Fruit fly (Drosophila melanogaster) whole organism, embryonic: ENCODE measurements around the gene Sodq.

Experiments used
- BtbVII ChIP-seq: fragments of 200-800 bp; sonication (Bioruptor generic); optimal IDR thresholded peaks from 3 replicates; lab custom pipeline; 2017; ENCODE audit warnings: missing biosample characterization, mild to moderate bottlenecking, missing genetic modification characterization
- CG10147 ChIP-seq: fragments of 200-800 bp; sonication (Bioruptor generic); optimal IDR thresholded peaks from 2 replicates; lab custom pipeline; 2019; ENCODE audit warnings: missing biosample characterization, mild to moderate bottlenecking, missing genetic modification characterization, moderate library complexity
- CG10979 ChIP-seq: fragments of 200-800 bp; sonication (Bioruptor generic); optimal IDR thresholded peaks from 2 replicates; lab custom pipeline; 2018; ENCODE audit warnings: missing biosample characterization, mild to moderate bottlenecking, missing genetic modification characterization, moderate library complexity
- CG12391 ChIP-seq: fragments of 200-800 bp; sonication (Bioruptor generic); optimal IDR thresholded peaks from 3 replicates; lab custom pipeline; 2018; ENCODE audit warnings: missing biosample characterization, mild to moderate bottlenecking, missing genetic modification characterization, moderate library complexity
- CG12769 ChIP-seq: fragments of 200-800 bp; sonication (Bioruptor generic); optimal IDR thresholded peaks from 2 replicates; lab custom pipeline; 2019; ENCODE audit warnings: missing biosample characterization, mild to moderate bottlenecking, missing genetic modification characterization, moderate library complexity
- CG14667 ChIP-seq: fragments of 200-800 bp; sonication (Bioruptor generic); IDR thresholded peaks from 2 replicates; pipeline ENCODE4 v1.3.6; 2022; ENCODE audit warnings: missing biosample characterization, missing genetic modification characterization
- CG15073 ChIP-seq: fragments of 200-800 bp; sonication (Bioruptor generic); optimal IDR thresholded peaks from 2 replicates; lab custom pipeline; 2016; ENCODE audit warnings: missing biosample characterization, missing genetic modification characterization
- CG15479 ChIP-seq: fragments of 200-800 bp; sonication (Bioruptor generic); optimal IDR thresholded peaks from 3 replicates; lab custom pipeline; 2019; ENCODE audit warnings: missing biosample characterization, mild to moderate bottlenecking, missing genetic modification characterization, moderate library complexity
- CG1792 ChIP-seq: fragments of 200-800 bp; sonication (Bioruptor generic); optimal IDR thresholded peaks from 2 replicates; lab custom pipeline; 2016; ENCODE audit warnings: missing biosample characterization, missing genetic modification characterization
- CG30431 ChIP-seq: fragments of 200-800 bp; sonication (Bioruptor generic); optimal IDR thresholded peaks from 2 replicates; lab custom pipeline; 2017; ENCODE audit warnings: missing biosample characterization, missing genetic modification characterization
- CG4730 ChIP-seq: fragments of 200-800 bp; sonication (Bioruptor generic); IDR thresholded peaks from 2 replicates; pipeline ENCODE4 v1.3.6; 2022; ENCODE audit warnings: missing biosample characterization, missing genetic modification characterization
- CG6254 ChIP-seq: fragments of 200-800 bp; sonication (Bioruptor generic); optimal IDR thresholded peaks from 3 replicates; lab custom pipeline; 2017; ENCODE audit warnings: mild to moderate bottlenecking, missing biosample characterization, missing genetic modification reagents, missing genetic modification characterization
- CG6654 ChIP-seq: fragments of 200-800 bp; sonication (Bioruptor generic); optimal IDR thresholded peaks from 2 replicates; lab custom pipeline; 2017; ENCODE audit warnings: missing biosample characterization, mild to moderate bottlenecking, missing genetic modification characterization
- CG8281 ChIP-seq: fragments of 200-800 bp; sonication (Bioruptor generic); optimal IDR thresholded peaks from 2 replicates; lab custom pipeline; 2018; ENCODE audit warnings: missing biosample characterization, mild to moderate bottlenecking, missing genetic modification characterization, moderate library complexity
- CG8924 ChIP-seq: fragments of 200-800 bp; optimal IDR thresholded peaks from 3 replicates; lab custom pipeline; 2019; ENCODE audit warnings: missing biosample characterization, mild to moderate bottlenecking, missing genetic modification characterization, moderate library complexity
- CG9215 ChIP-seq: fragments of 200-800 bp; sonication (Bioruptor generic); IDR thresholded peaks from 2 replicates; pipeline ENCODE4 v1.3.6; 2022; ENCODE audit warnings: missing biosample characterization, missing genetic modification characterization
- CG9932 ChIP-seq: fragments of 200-800 bp; sonication (Bioruptor generic); IDR thresholded peaks from 2 replicates; pipeline ENCODE4 v1.3.6; 2022; ENCODE audit warnings: missing biosample characterization, missing genetic modification characterization
- CHES-1-like ChIP-seq: fragments of 200-800 bp; sonication (Bioruptor generic); optimal IDR thresholded peaks from 2 replicates; lab custom pipeline; 2016; ENCODE audit warnings: missing biosample characterization, missing genetic modification characterization
- CTCF ChIP-seq: fragments of 200-800 bp; sonication (Bioruptor generic); optimal IDR thresholded peaks from 2 replicates; lab custom pipeline; 2017; ENCODE audit warnings: missing biosample characterization, mild to moderate bottlenecking, missing genetic modification characterization, moderate library complexity
- Camta ChIP-seq: fragments of 200-800 bp; sonication (Bioruptor generic); optimal IDR thresholded peaks from 2 replicates; lab custom pipeline; 2016; ENCODE audit warnings: missing biosample characterization, missing genetic modification characterization
- Dip2 ChIP-seq: fragments of 200-800 bp; sonication (Bioruptor generic); IDR thresholded peaks from 2 replicates; pipeline ENCODE4 v1.3.6; 2022; ENCODE audit warnings: missing biosample characterization, missing genetic modification characterization
- Doc3 ChIP-seq: fragments of 200-800 bp; sonication (Bioruptor generic); IDR thresholded peaks from 3 replicates; pipeline ENCODE4 v1.3.6; 2022; ENCODE audit warnings: missing biosample characterization, missing genetic modification characterization; ENCODE audit not compliant: partially characterized antibody
- E2f1 ChIP-seq: fragments of 200-800 bp; sonication (Bioruptor generic); IDR thresholded peaks from 2 replicates; pipeline ENCODE4 v1.3.6; 2022; ENCODE audit warnings: missing biosample characterization, missing genetic modification characterization
- Fer3 ChIP-seq: fragments of 200-800 bp; sonication (Bioruptor generic); optimal IDR thresholded peaks from 2 replicates; lab custom pipeline; 2018; ENCODE audit warnings: missing biosample characterization, mild to moderate bottlenecking, missing genetic modification characterization, moderate library complexity
- GATAe ChIP-seq: fragments of 200-800 bp; sonication (Bioruptor generic); conservative IDR thresholded peaks from 2 replicates; pipeline ENCODE4 v1.3.6; 2022; ENCODE audit warnings: missing biosample characterization, missing genetic modification characterization
- HHEX ChIP-seq: fragments of 200-800 bp; sonication (Bioruptor generic); optimal IDR thresholded peaks from 3 replicates; lab custom pipeline; 2017; ENCODE audit warnings: missing biosample characterization, mild to moderate bottlenecking, missing genetic modification characterization, missing genetic modification reagents
- MBD-R2 ChIP-seq: fragments of 200-800 bp; sonication (Bioruptor generic); IDR thresholded peaks from 2 replicates; pipeline ENCODE4 v1.3.6; 2022; ENCODE audit warnings: missing biosample characterization, missing genetic modification characterization
- Med ChIP-seq: fragments of 200-800 bp; sonication (Bioruptor generic); peaks from one replicate; lab custom pipeline; 2016; ENCODE audit warnings: missing biosample characterization, missing genetic modification characterization, mild to moderate bottlenecking, inconsistent platforms, moderate library complexity
- NC2α ChIP-seq: fragments of 200-800 bp; sonication (Bioruptor generic); optimal IDR thresholded peaks from 2 replicates; lab custom pipeline; 2016; ENCODE audit warnings: missing biosample characterization, missing genetic modification characterization
- Optix ChIP-seq: fragments of 200-800 bp; sonication (Bioruptor generic); IDR thresholded peaks from 3 replicates; pipeline ENCODE4 v1.3.6; 2022; ENCODE audit warnings: missing biosample characterization, missing genetic modification characterization
- Poxn ChIP-seq: fragments of 200-800 bp; sonication (Bioruptor generic); IDR thresholded peaks from 2 replicates; pipeline ENCODE4 v1.3.6; 2022; ENCODE audit warnings: missing biosample characterization, missing genetic modification characterization
- Stat92E ChIP-seq, 3 experiments: fragments of >200 bp in 2 of 3; fragments of 200-800 bp in 1 of 3; sonication (Bioruptor generic) in 1 of 3; optimal IDR thresholded peaks; 2 replicates each; lab custom pipeline; 2017 to 2019; ENCODE audit warnings: missing biosample characterization in 3 of 3, missing genetic modification characterization in 3 of 3, mild to moderate bottlenecking in 1 of 3, moderate library complexity in 1 of 3
- aop ChIP-seq: fragments of 200-800 bp; sonication (Bioruptor generic); IDR thresholded peaks from 2 replicates; pipeline ENCODE4 v1.3.6; 2022; ENCODE audit warnings: missing biosample characterization, missing genetic modification characterization
- caup ChIP-seq: fragments of 200-800 bp; sonication (Bioruptor generic); optimal IDR thresholded peaks from 3 replicates; lab custom pipeline; 2017; ENCODE audit warnings: missing biosample characterization, mild to moderate bottlenecking, missing genetic modification characterization, moderate library complexity; ENCODE audit not compliant: severe bottlenecking
- chif ChIP-seq, 2 experiments: fragments of 200-800 bp; sonication (Bioruptor generic); optimal IDR thresholded peaks; 3 replicates each; lab custom pipeline; 2016; ENCODE audit warnings: missing biosample characterization in 2 of 2, missing genetic modification characterization in 2 of 2
- chm ChIP-seq: fragments of 200-800 bp; sonication (Bioruptor generic); IDR thresholded peaks from 2 replicates; pipeline ENCODE4 v1.3.6; 2022; ENCODE audit warnings: missing biosample characterization, missing genetic modification characterization
- chn ChIP-seq: fragments of 200-800 bp; sonication (Bioruptor generic); optimal IDR thresholded peaks from 2 replicates; lab custom pipeline; 2016; ENCODE audit warnings: missing biosample characterization, missing genetic modification characterization
- exex ChIP-seq: fragments of 200-800 bp; sonication (Bioruptor generic); optimal IDR thresholded peaks from 4 replicates; lab custom pipeline; 2018; ENCODE audit warnings: missing biosample characterization, mild to moderate bottlenecking, missing genetic modification characterization, moderate library complexity
- fru ChIP-seq: fragments of >200 bp; optimal IDR thresholded peaks from 2 replicates; lab custom pipeline; 2017
- fu2 ChIP-seq: fragments of 200-800 bp; sonication (Bioruptor generic); optimal IDR thresholded peaks from 2 replicates; lab custom pipeline; 2016; ENCODE audit warnings: missing biosample characterization, missing genetic modification characterization
- grn ChIP-seq: fragments of 200-800 bp; sonication (Bioruptor generic); optimal IDR thresholded peaks from 3 replicates; lab custom pipeline; 2017; ENCODE audit warnings: missing biosample characterization, missing genetic modification characterization
- hb ChIP-seq: fragments of 200-800 bp; sonication (Bioruptor generic); IDR thresholded peaks from 3 replicates; pipeline ENCODE4 v1.3.6; 2022; ENCODE audit warnings: missing biosample characterization, missing genetic modification characterization; ENCODE audit not compliant: partially characterized antibody
- insv ChIP-seq, 2 experiments: fragments of 200-800 bp; sonication (Bioruptor generic); optimal IDR thresholded peaks; 3 replicates each; lab custom pipeline; 2016 to 2018; ENCODE audit warnings: missing biosample characterization in 2 of 2, missing genetic modification characterization in 2 of 2
- nau ChIP-seq: fragments of 200-800 bp; sonication (Bioruptor generic); optimal IDR thresholded peaks from 3 replicates; lab custom pipeline; 2017; ENCODE audit warnings: missing biosample characterization, mild to moderate bottlenecking, missing genetic modification characterization, missing genetic modification reagents
- onecut ChIP-seq: fragments of 200-800 bp; sonication (Bioruptor generic); IDR thresholded peaks from 2 replicates; pipeline ENCODE4 v1.3.6; 2022; ENCODE audit warnings: missing biosample characterization, missing genetic modification characterization
- phol ChIP-seq: fragments of 200-800 bp; sonication (Bioruptor generic); optimal IDR thresholded peaks from 3 replicates; lab custom pipeline; 2018; ENCODE audit warnings: missing biosample characterization, mild to moderate bottlenecking, missing genetic modification characterization, moderate library complexity
- prd ChIP-seq, 3 experiments: fragments of >200 bp in 2 of 3; fragments of 200-800 bp in 1 of 3; sonication (Bioruptor generic) in 1 of 3; optimal IDR thresholded peaks in 2 of 3; IDR thresholded peaks in 1 of 3; 2 replicates in 2 of 3; 3 replicates in 1 of 3; pipeline versions ENCODE4 v1.3.6 to Lab custom; 2017 to 2022; ENCODE audit warnings: missing biosample characterization in 1 of 3, missing genetic modification characterization in 1 of 3
- sens ChIP-seq: fragments of 200-800 bp; sonication (Bioruptor generic); peaks from one replicate; lab custom pipeline; 2016; ENCODE audit warnings: missing biosample characterization, missing genetic modification characterization
- shn ChIP-seq: fragments of 200-800 bp; sonication (Bioruptor generic); optimal IDR thresholded peaks from 3 replicates; lab custom pipeline; 2016; ENCODE audit warnings: missing biosample characterization, missing genetic modification characterization
- vvl ChIP-seq: fragments of 200-800 bp; sonication (Bioruptor generic); IDR thresholded peaks from 2 replicates; pipeline ENCODE4 v1.3.6; 2022; ENCODE audit warnings: missing biosample characterization, missing genetic modification characterization

Sodq gene

dm6 chr3R:25880198-25880970 is 15.2 kb upstream of the Sodq start (continued):
- TF ChIP-seq CG6254 (GFP tag; lab: Kevin White, UChicago) (no peak), vvl (GFP tag; lab: Robert Waterston, UW) (peak; percentile 63), CG10979 (tag; lab: Kevin White, UChicago) (peak; percentile 70), chn (GFP tag; lab: Kevin White, UChicago) (peak; percentile 28), CG15073 (GFP tag; lab: Kevin White, UChicago) (peak; percentile 32), Optix (no peak), fu2 (GFP tag; lab: Kevin White, UChicago) (no peak), nau (no peak), grn (GFP tag; lab: Kevin White, UChicago) (no peak), CG9215 (no peak), CG12391 (tag; lab: Kevin White, UChicago) (peak; percentile 72), NC2α (GFP tag; lab: Kevin White, UChicago) (no peak), Fer3 (tag; lab: Kevin White, UChicago) (peak; percentile 32), CG1792 (GFP tag; lab: Kevin White, UChicago) (no peak), chm (GFP tag; lab: Robert Waterston, UW) (peak; percentile 56; the same call in 1 of the 2 replicates), hb (no peak), CTCF (GFP tag; lab: Kevin White, UChicago) (no peak), Camta (GFP tag; lab: Kevin White, UChicago) (no peak), CG12769 (tag; lab: Kevin White, UChicago) (peak; percentile 48), CG10147 (GFP tag; lab: Kevin White, UChicago) (peak; percentile 56), GATAe (no peak), caup (peak; percentile 27), fru (lab: Kevin White, UChicago) (no peak), prd (optimal IDR thresholded peaks at IDR 0.05; lab: Kevin White, UChicago) (no peak), prd (GFP tag; IDR thresholded peaks at IDR 0.05; lab: Robert Waterston, UW) (peak; percentile 49; the same call in 1 of the 3 replicates), CG30431 (peak; percentile 11), Doc3 (GFP tag; lab: Robert Waterston, UW) (no peak), Stat92E (GFP tag; optimal IDR thresholded peaks at IDR 0.05; lab: Kevin White, UChicago) (no peak), Med (peak; percentile 82), Dip2 (no peak), CG15479 (GFP tag; lab: Kevin White, UChicago) (no peak), phol (tag; lab: Kevin White, UChicago) (peak; percentile 68), CG4730 (no peak), CG8924 (tag; lab: Kevin White, UChicago) (peak; percentile 48), MBD-R2 (no peak), onecut (GFP tag; lab: Robert Waterston, UW) (no peak; the same call in 1 of the 2 replicates), CG9932 (GFP tag; lab: Robert Waterston, UW) (peak; percentile 61), CG14667 (GFP tag; lab: Robert Waterston, UW) (no peak), exex (tag; lab: Kevin White, UChicago) (no peak), CHES-1-like (GFP tag; lab: Kevin White, UChicago) (no peak), sens (GFP tag; lab: Kevin White, UChicago) (peak; percentile 37), shn (no peak), insv (GFP tag; optimal IDR thresholded peaks at IDR 0.05; lab: Kevin White, UChicago) (no peak), E2f1 (GFP tag; lab: Robert Waterston, UW) (peak; percentile 35; the same call in 1 of the 2 replicates), CG8281 (tag; lab: Kevin White, UChicago) (no peak), aop (GFP tag; lab: Robert Waterston, UW) (peak; percentile 76; the same call in 1 of the 2 replicates), BtbVII (peak; percentile 33), Poxn (GFP tag; lab: Robert Waterston, UW) (no peak), chif (GFP tag; optimal IDR thresholded peaks at IDR 0.05; lab: Kevin White, UChicago) (peak in 1 of 2 experiments; percentile 5), HHEX (GFP tag; lab: Kevin White, UChicago) (peak; percentile 21), CG6654 (GFP tag; lab: Kevin White, UChicago) (peak; percentile 25)
